Worm (Caenorhabditis elegans) whole organism, L1 larva: ENCODE data around the gene col-138.

Source experiments
- snpc-4 ChIP-seq: fragments of 150-350 bp; optimal IDR thresholded peaks from 2 replicates; lab custom pipeline; 2014; ENCODE audit warnings: missing biosample characterization, missing genetic modification characterization
- unc-30 ChIP-seq: sonication (generic microtip); optimal IDR thresholded peaks from 2 replicates; lab custom pipeline; 2017; ENCODE audit warnings: missing biosample characterization, missing genetic modification characterization

DNA sequence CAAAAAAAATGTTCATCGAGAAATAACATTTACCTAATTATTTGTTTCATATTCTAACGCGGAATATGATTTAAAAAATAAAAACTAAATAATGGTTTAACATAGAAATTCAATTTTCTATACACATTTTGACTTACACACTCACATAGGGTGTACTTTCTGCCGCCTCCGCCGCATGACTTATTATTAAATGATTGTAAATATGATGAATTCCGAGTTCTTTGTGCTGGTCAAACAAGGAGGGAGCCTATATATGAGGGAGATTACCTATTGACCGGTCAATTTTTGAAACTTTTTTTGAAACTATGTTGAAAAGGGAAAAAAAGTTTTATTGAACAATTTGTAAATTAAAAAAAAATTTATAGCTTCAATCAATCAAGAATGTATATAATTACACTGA, 24.3 kb upstream of the col-138 start:
- TF ChIP-seq unc-30 (tag; lab: Kevin White, UChicago) (no peak), snpc-4 (tag; lab: Kevin White, UChicago) (no peak)
